Worm (Caenorhabditis elegans): Measurements from ENCODE around the gene C07A9.12.

Gene C07A9.12

DNA sequence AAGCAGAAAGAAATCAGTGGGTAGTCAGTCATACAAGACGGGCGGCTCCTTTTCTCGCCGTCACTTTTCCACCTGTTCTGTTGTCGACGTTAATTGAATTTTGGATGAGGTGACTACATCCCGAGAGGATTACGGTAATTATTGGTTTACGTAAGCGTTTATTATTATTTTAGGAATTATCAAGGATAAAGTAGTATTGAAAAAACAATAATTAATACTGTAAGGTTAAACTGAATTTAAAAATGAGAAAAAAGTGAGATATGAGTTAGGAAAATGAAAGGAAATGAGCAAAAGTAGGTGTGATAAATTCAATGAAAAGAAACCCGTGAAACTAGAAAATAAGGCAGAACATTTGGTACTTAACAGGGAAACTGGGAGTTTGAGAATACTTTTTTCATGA, 11.6 kb upstream of the C07A9.12 start, which contains the start of gene hlh-4:
Gene hlh-4, minus strand, starts transcription at position 101 of the 400 bp plus-strand sequence.
- TF ChIP-seq hlh-4 (tag; optimal IDR thresholded peaks at IDR 0.05) (peak; percentile 32), ces-1 (GFP tag; optimal IDR thresholded peaks at IDR 0.05) (no peak), nhr-71 (tag; optimal IDR thresholded peaks at IDR 0.05) (no peak), nhr-47 (tag; optimal IDR thresholded peaks at IDR 0.05) (no peak), elt-3 (tag; optimal IDR thresholded peaks at IDR 0.05) (no peak), pqm-1 (tag; optimal IDR thresholded peaks at IDR 0.05) (no peak), ceh-63 (GFP tag; optimal IDR thresholded peaks at IDR 0.05) (no peak), sptf-1 (tag; optimal IDR thresholded peaks at IDR 0.05) (no peak), tbx-2 (tag; optimal IDR thresholded peaks at IDR 0.05) (no peak), lin-39 (tag; optimal IDR thresholded peaks at IDR 0.05) (no peak), sox-4 (tag; optimal IDR thresholded peaks at IDR 0.05) (no peak), fkh-8 (tag; optimal IDR thresholded peaks at IDR 0.05) (peak; percentile 7)

DNA sequence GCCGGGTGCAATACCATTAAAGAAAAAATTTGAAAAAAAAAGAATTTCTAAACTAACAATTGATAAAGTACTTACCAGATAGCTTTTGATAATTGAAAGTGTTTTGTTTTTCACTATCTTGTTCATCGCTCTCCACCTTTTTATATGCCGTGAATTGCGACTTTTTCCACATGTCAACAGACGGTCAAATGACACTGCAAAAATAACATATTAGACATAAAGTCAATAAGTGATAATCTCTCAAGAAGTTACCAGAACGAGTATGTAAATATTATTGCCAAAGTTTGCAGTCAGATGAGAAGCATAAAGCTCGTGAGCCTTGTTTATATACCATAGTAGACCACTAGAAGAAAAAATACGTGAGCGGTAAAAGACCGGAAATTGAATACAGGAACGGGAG, 8.5 kb upstream of the C07A9.12 start, which contains the start of gene dao-6:
Gene dao-6, minus strand, starts transcription at position 345 of the 400 bp plus-strand sequence.
- TF ChIP-seq lin-35 (GFP tag; optimal IDR thresholded peaks at IDR 0.05) (peak in 1 of 2 experiments; percentile 19), nhr-11 (tag; optimal IDR thresholded peaks at IDR 0.05) (no peak), ceh-88 (GFP tag; IDR thresholded peaks at IDR 0.05) (no peak), efl-1 (optimal IDR thresholded peaks at IDR 0.05) (no peak), efl-1 (GFP tag; optimal IDR thresholded peaks at IDR 0.05 in 1 of 2) (peak in 1 of 2 experiments; percentile 21)

DNA sequence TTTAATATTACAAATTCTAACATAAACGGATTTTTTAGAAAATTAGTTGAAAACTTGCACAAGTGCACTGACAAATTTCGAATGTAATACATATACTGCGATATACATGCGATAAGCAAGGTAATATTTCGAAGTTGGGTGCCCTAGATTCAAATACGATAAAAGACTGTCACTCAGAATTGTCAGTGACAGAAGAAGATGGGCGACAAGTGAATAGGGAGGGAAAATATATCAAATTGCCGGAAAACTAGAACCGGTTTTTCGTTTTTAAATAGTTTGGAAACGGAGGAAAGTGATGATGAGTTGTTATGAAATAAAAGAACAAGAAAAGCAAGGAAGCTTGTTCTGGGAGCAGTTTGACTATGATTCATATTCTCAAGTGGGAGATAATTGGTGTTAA, 6.7 kb upstream of the C07A9.12 start:
- TF ChIP-seq rnt-1 (tag; optimal IDR thresholded peaks at IDR 0.05) (peak; percentile 14), hlh-17 (GFP tag; optimal IDR thresholded peaks at IDR 0.05; ENCODE audit: borderline replicate concordance) (no peak), nhr-85 (tag) (peak; percentile 87), blmp-1 (tag; optimal IDR thresholded peaks at IDR 0.05) (peak; percentile 67), lin-39 (tag; optimal IDR thresholded peaks at IDR 0.05) (no peak), mep-1 (tag; optimal IDR thresholded peaks at IDR 0.05) (peak; percentile 26), lin-14 (GFP tag; optimal IDR thresholded peaks at IDR 0.05) (peak; percentile 55), unc-130 (tag; optimal IDR thresholded peaks at IDR 0.05) (no peak), snu-23 (GFP tag; optimal IDR thresholded peaks at IDR 0.05) (peak; percentile 21), mab-9 (GFP tag; IDR thresholded peaks at IDR 0.05) (no peak)

DNA sequence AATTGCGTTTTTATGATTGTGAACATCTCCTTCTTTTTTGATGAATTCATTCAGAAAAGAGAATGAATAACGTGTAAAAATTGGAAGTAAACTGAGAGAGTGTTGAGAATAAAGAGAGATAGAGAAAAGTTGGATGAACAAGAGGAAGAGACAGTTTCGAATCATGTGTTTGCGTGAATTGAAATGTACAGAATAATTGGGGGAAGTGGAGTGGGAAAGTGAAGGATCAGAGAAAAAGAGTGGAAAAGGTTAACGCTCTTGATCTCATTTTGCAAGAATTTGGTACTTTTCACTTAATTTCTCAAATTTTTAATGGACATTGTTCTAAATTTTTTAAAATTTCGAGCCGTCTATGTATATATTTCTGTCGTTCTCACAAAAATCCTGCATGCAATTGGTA, 6.0 kb upstream of the C07A9.12 start:
- TF ChIP-seq fkh-4 (tag; optimal IDR thresholded peaks at IDR 0.05; ENCODE audit: borderline replicate concordance) (no peak), mef-2 (tag; optimal IDR thresholded peaks at IDR 0.05) (no peak), ama-1 (optimal IDR thresholded peaks at IDR 0.05) (no peak), snu-23 (GFP tag; optimal IDR thresholded peaks at IDR 0.05) (peak; percentile 22), isw-1 (GFP tag; IDR thresholded peaks at IDR 0.05) (no peak), pqm-1 (tag; optimal IDR thresholded peaks at IDR 0.05) (no peak), ztf-11 (tag; optimal IDR thresholded peaks at IDR 0.05) (no peak), nhr-12 (tag; optimal IDR thresholded peaks at IDR 0.05) (no peak), blmp-1 (tag; optimal IDR thresholded peaks at IDR 0.05) (peak; percentile 87), nhr-19 (GFP tag; conservative IDR thresholded peaks at IDR 0.05) (no peak), nhr-28 (tag; optimal IDR thresholded peaks at IDR 0.05) (no peak), mep-1 (tag; optimal IDR thresholded peaks at IDR 0.05) (peak; percentile 32), nhr-84 (tag; optimal IDR thresholded peaks at IDR 0.05) (no peak), mdl-1 (tag; optimal IDR thresholded peaks at IDR 0.05) (no peak), efl-1 (optimal IDR thresholded peaks at IDR 0.05) (no peak), efl-1 (GFP tag; optimal IDR thresholded peaks at IDR 0.05 in 1 of 2) (no peak), tbx-2 (tag; optimal IDR thresholded peaks at IDR 0.05) (no peak), lin-13 (GFP tag; optimal IDR thresholded peaks at IDR 0.05) (no peak), lin-15B (tag; optimal IDR thresholded peaks at IDR 0.05) (no peak), ceh-82 (tag; optimal IDR thresholded peaks at IDR 0.05) (no peak), aly-2 (tag; optimal IDR thresholded peaks at IDR 0.05) (no peak), dpl-1 (GFP tag; optimal IDR thresholded peaks at IDR 0.05) (no peak), pax-3 (tag; optimal IDR thresholded peaks at IDR 0.05) (no peak), ces-1 (GFP tag; optimal IDR thresholded peaks at IDR 0.05) (no peak), irx-1 (tag; optimal IDR thresholded peaks at IDR 0.05) (no peak), unc-30 (tag; optimal IDR thresholded peaks at IDR 0.05) (no peak), hpl-2 (GFP tag; optimal IDR thresholded peaks at IDR 0.05) (no peak), fkh-8 (tag; optimal IDR thresholded peaks at IDR 0.05) (no peak), F16B12.6 (tag; optimal IDR thresholded peaks at IDR 0.05) (no peak), skn-1 (tag; optimal IDR thresholded peaks at IDR 0.05) (no peak), nhr-77 (tag; optimal IDR thresholded peaks at IDR 0.05) (no peak), nhr-85 (tag) (peak; percentile 74)
